Worm (Caenorhabditis elegans): ENCODE results near the gene Y2H9A.6.

DNA sequence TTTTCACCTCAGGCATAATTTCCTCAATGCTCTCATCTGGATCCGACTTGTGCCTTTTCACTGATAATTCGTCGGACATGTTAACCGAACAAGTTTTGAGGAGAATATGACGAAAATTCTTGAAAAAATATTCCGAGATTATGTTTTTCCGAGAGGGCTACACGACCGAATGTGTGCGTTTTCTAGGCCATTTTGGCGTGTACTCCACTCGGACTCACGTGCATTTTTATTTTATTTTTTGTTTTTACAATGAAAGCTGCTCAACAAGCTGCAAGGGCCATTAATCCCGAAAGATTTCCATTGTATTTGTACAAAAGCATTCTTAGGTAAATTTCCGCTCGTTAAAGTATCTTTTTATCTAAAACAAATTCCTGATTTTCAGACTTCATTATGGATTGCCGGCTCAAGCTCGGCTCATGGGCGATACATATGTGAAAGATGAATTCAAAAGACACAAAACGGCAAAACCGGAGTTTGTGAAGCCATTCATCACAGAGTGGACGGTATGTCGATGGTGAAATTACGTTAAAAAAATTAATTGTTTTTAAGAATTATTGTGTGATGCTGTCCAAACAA is 24.6 kb downstream of the Y2H9A.6 start, which contains the start of the genes F25H9.6 and F25H9.7:
- TF ChIP-seq fos-1 (tag; optimal IDR thresholded peaks at IDR 0.05) = peak; percentile 72
- TF ChIP-seq lir-3 (tag; optimal IDR thresholded peaks at IDR 0.05; ENCODE audit: poor library complexity) = peak; percentile 99
- peak; percentile 80 for TF ChIP-seq sup-37 (GFP tag; optimal IDR thresholded peaks at IDR 0.05)
- peak in 1 of 2 experiments; percentile 99 for TF ChIP-seq ztf-11 (tag; optimal IDR thresholded peaks at IDR 0.05)
- TF ChIP-seq unc-62 (GFP tag; optimal IDR thresholded peaks at IDR 0.05) = no peak
- TF ChIP-seq lin-15B (tag; optimal IDR thresholded peaks at IDR 0.05) = peak; percentile 66
- peak; percentile 89 for TF ChIP-seq mep-1 (tag; optimal IDR thresholded peaks at IDR 0.05)
- TF ChIP-seq blmp-1 (tag; optimal IDR thresholded peaks at IDR 0.05) = peak; percentile 60
